Fruit fly (Drosophila melanogaster) whole organism: Measurements from ENCODE around the gene CG12310.

Experiments
- CG8478 ChIP-seq: fragments of >200 bp; optimal IDR thresholded peaks from 2 replicates; lab custom pipeline; 2018; ENCODE audit warnings: inconsistent platforms
- EcR ChIP-seq, 2 experiments: fragments of >200 bp; optimal IDR thresholded peaks; 2 replicates each; lab custom pipeline; 2017; ENCODE audit warnings: missing biosample characterization in 2 of 2, missing genetic modification characterization in 2 of 2, missing genetic modification reagents in 2 of 2
- pan ChIP-seq: fragments of >200 bp; optimal IDR thresholded peaks from 2 replicates; lab custom pipeline; 2017
- psq ChIP-seq: fragments of >200 bp; optimal IDR thresholded peaks from 2 replicates; lab custom pipeline; 2017

dm6 chr3L:15089887-15090679 lies 39.5 kb upstream of the CG12310 start:
- TF ChIP-seq EcR (GFP tag; optimal IDR thresholded peaks at IDR 0.05; lab: Kevin White, UChicago) (no peak), psq (lab: Kevin White, UChicago) (no peak), pan (lab: Kevin White, UChicago) (no peak), CG8478 (no peak)
